Worm (Caenorhabditis elegans): ENCODE measurements around the gene srw-12.
"Not testable (repeated sequence)": the region's sequence is repeated elsewhere in the genome, so short reads cannot be mapped to it uniquely, and the experiment has no call there.

The srw-12 gene

ce11 chrV:15252082-15252481, 13.6 kb upstream of the srw-12 start, which contains the start of gene srbc-76:
srbc-76 (plus strand) TSS chrV:15252382.
- TF ChIP-seq nhr-23 (tag; optimal IDR thresholded peaks at IDR 0.05) (no peak), skn-1 (tag; optimal IDR thresholded peaks at IDR 0.05) (no peak), ceh-9 (tag; optimal IDR thresholded peaks at IDR 0.05) (no peak), snpc-4 (tag; optimal IDR thresholded peaks at IDR 0.05) (no peak), nhr-11 (tag; optimal IDR thresholded peaks at IDR 0.05) (no peak), nhr-67 (tag; optimal IDR thresholded peaks at IDR 0.05) (no peak), fkh-10 (GFP tag; optimal IDR thresholded peaks at IDR 0.05) (no peak), ztf-11 (tag; optimal IDR thresholded peaks at IDR 0.05) (no peak), unc-39 (tag; optimal IDR thresholded peaks at IDR 0.05) (no peak), pha-4 (tag; optimal IDR thresholded peaks at IDR 0.05) (no peak), elt-2 (tag; optimal IDR thresholded peaks at IDR 0.05) (no peak), fkh-2 (tag; optimal IDR thresholded peaks at IDR 0.05) (no peak), ceh-28 (tag; optimal IDR thresholded peaks at IDR 0.05) (no peak), nhr-12 (tag; optimal IDR thresholded peaks at IDR 0.05) (no peak), sea-2 (GFP tag; optimal IDR thresholded peaks at IDR 0.05) (no peak)

DNA sequence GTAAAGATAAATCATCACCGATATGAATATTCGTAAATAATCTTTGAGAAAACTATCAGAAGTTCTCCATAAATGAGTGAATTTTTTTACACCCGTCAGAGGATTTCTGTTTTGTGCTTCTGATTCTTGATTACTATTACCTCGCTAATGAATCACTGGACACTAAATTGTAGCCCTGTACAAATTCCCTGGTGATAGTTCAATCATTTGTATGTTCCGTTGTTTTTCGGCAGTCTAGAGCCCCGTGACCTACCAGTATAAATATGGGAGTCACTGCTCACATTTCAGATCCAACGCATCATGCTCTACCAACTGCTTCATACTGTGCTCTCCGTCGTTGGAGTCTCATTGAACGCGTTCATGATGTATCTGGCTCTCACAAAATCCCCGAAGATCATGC, 11.9 kb upstream of the srw-12 start, which contains the start of gene srd-28:
srd-28 (plus strand) TSS at position 301 of the 400 bp plus-strand sequence.
- not testable (repeated sequence) for TF ChIP-seq egl-5, fkh-2, mdl-1 (tag; optimal IDR thresholded peaks at IDR 0.05)

- TF ChIP-seq fkh-2 (tag; optimal IDR thresholded peaks at IDR 0.05) (no peak), tbx-2 (tag; optimal IDR thresholded peaks at IDR 0.05) (no peak), ama-1 (optimal IDR thresholded peaks at IDR 0.05) (no peak), nhr-11 (tag; optimal IDR thresholded peaks at IDR 0.05) (no peak), lsy-12 (tag; optimal IDR thresholded peaks at IDR 0.05) (no peak)
Measured at ce11 chrV:15244456-15244855, 6.0 kb upstream of the srw-12 start, which contains the start of gene kin-30. kin-30 (plus strand) TSS chrV:15244756.

- TF ChIP-seq ceh-82 (tag; optimal IDR thresholded peaks at IDR 0.05) (no peak), zag-1 (tag; optimal IDR thresholded peaks at IDR 0.05) (no peak), lin-15B (tag; optimal IDR thresholded peaks at IDR 0.05) (no peak), nhr-11 (tag; optimal IDR thresholded peaks at IDR 0.05) (no peak), lsy-12 (tag; optimal IDR thresholded peaks at IDR 0.05) (no peak), ceh-16 (tag; optimal IDR thresholded peaks at IDR 0.05) (no peak), elt-2 (tag; optimal IDR thresholded peaks at IDR 0.05) (no peak), ztf-11 (tag; optimal IDR thresholded peaks at IDR 0.05) (no peak)
Measured at ce11 chrV:15241259-15241658, 2.8 kb upstream of the srw-12 start, which contains the start of gene chil-12. chil-12 (plus strand) TSS chrV:15241559.

- no peak for TF ChIP-seq pqm-1 (tag; optimal IDR thresholded peaks at IDR 0.05)
- no peak for TF ChIP-seq daf-12 (tag; optimal IDR thresholded peaks at IDR 0.05)
- no peak for TF ChIP-seq elt-3 (tag; optimal IDR thresholded peaks at IDR 0.05)
- TF ChIP-seq eor-1 (tag; optimal IDR thresholded peaks at IDR 0.05) = no peak
- no peak for TF ChIP-seq unc-62 (GFP tag; optimal IDR thresholded peaks at IDR 0.05)
- no peak for TF ChIP-seq egl-5 (tag; optimal IDR thresholded peaks at IDR 0.05)
- no peak for TF ChIP-seq nhr-25 (tag; optimal IDR thresholded peaks at IDR 0.05)
- TF ChIP-seq lsy-12 (tag; optimal IDR thresholded peaks at IDR 0.05) = no peak
- TF ChIP-seq ztf-4 (tag; optimal IDR thresholded peaks at IDR 0.05) = no peak
- no peak for TF ChIP-seq zag-1 (tag; optimal IDR thresholded peaks at IDR 0.05)
- TF ChIP-seq mdl-1 (tag; optimal IDR thresholded peaks at IDR 0.05) = no peak
- no peak for TF ChIP-seq ztf-11 (tag; optimal IDR thresholded peaks at IDR 0.05)
- TF ChIP-seq aly-2 (tag; optimal IDR thresholded peaks at IDR 0.05) = no peak
- TF ChIP-seq nhr-76 (tag; optimal IDR thresholded peaks at IDR 0.05) = no peak
- no peak for TF ChIP-seq nhr-28 (tag; optimal IDR thresholded peaks at IDR 0.05)
- no peak for TF ChIP-seq snpc-4 (tag; optimal IDR thresholded peaks at IDR 0.05)
- TF ChIP-seq fkh-2 (tag; optimal IDR thresholded peaks at IDR 0.05) = no peak
- no peak for TF ChIP-seq nfya-1 (tag; optimal IDR thresholded peaks at IDR 0.05; ENCODE audit: insufficient read depth)
- no peak for TF ChIP-seq nhr-12 (tag; optimal IDR thresholded peaks at IDR 0.05)
Measured at ce11 chrV:15240215-15240614, 1.8 kb upstream of the srw-12 start, which contains the start of gene srw-11. srw-11 (minus strand) TSS chrV:15240315.
